Worm (Caenorhabditis elegans) whole organism, young adult: ENCODE measurements around the gene C04A2.15.

Experiments used
- F52B5.7 ChIP-seq: sonication (generic microtip); optimal IDR thresholded peaks from 2 replicates; lab custom pipeline; 2016; ENCODE audit warnings: mild to moderate bottlenecking, missing genetic modification characterization, missing compliant biosample characterization
- aptf-2 ChIP-seq: fragments of 200-800 bp; sonication (Bioruptor generic); conservative IDR thresholded peaks from 2 replicates; pipeline ENCODE4 v1.3.6; 2022; ENCODE audit warnings: missing genetic modification reagents, missing genetic modification characterization, missing compliant biosample characterization
- dpl-1 ChIP-seq: fragments of 150-350 bp; optimal IDR thresholded peaks from 2 replicates; lab custom pipeline; 2014; ENCODE audit warnings: missing biosample characterization, missing genetic modification reagents, missing genetic modification characterization
- efl-1 ChIP-seq: fragments of 150-350 bp; optimal IDR thresholded peaks from 2 replicates; lab custom pipeline; 2014; ENCODE audit warnings: missing biosample characterization, missing genetic modification reagents, missing genetic modification characterization
- lin-54 ChIP-seq: fragments of 200-800 bp; sonication (Bioruptor generic); optimal IDR thresholded peaks from 2 replicates; lab custom pipeline; 2018; ENCODE audit warnings: mild to moderate bottlenecking, missing genetic modification characterization, missing compliant biosample characterization
- madf-3 ChIP-seq: fragments of 200-800 bp; sonication (Bioruptor generic); IDR thresholded peaks from 2 replicates; pipeline ENCODE4 v1.3.6; 2022; ENCODE audit warnings: missing genetic modification reagents, missing genetic modification characterization, missing compliant biosample characterization
- snpc-4 ChIP-seq, 5 experiments: fragments of 150-350 bp in 1 of 5; sonication (generic microtip) in 4 of 5; optimal IDR thresholded peaks; 2 replicates each; lab custom pipeline; 2014 to 2018; ENCODE audit warnings: missing genetic modification characterization in 5 of 5, missing biosample characterization in 3 of 5, antibody characterized with exemption in 2 of 5, mild to moderate bottlenecking in 2 of 5, missing compliant biosample characterization in 2 of 5, missing genotype in 2 of 5, moderate library complexity in 2 of 5, missing genetic modification reagents in 1 of 5
- sptf-2 ChIP-seq: fragments of 200-800 bp; sonication (Bioruptor generic); optimal IDR thresholded peaks from 2 replicates; lab custom pipeline; 2018; ENCODE audit warnings: mild to moderate bottlenecking, missing genetic modification characterization, missing compliant biosample characterization
- unc-130 ChIP-seq: sonication (generic microtip); optimal IDR thresholded peaks from 2 replicates; lab custom pipeline; 2016; ENCODE audit warnings: missing genetic modification reagents, missing genetic modification characterization, missing compliant biosample characterization

DNA sequence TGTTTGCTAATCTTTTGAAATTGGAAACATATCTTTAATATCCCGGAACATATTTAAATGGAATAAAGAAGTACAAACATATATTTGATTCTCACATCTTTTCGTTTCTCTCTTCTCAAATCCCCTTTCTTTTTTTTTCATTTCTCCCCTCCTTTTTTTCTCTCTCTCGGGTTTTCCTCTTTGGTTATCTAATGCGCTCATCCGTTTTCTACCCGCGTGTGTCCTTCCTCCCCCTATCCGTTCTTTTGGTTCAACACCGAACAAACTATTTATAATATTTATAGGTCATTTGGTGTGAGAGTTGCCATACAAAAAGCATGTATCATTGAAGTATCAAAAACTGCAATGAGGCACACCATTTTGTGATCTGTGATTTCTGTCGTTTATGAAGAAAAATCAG is 28.1 kb upstream of the C04A2.15 start:
- TF ChIP-seq madf-3 (GFP tag; lab: Robert Waterston, UW) (no peak), F52B5.7 (no peak), lin-54 (GFP tag; lab: Kevin White, UChicago) (no peak), efl-1 (GFP tag; lab: Kevin White, UChicago) (no peak), snpc-4 (GFP tag; optimal IDR thresholded peaks at IDR 0.05; lab: Kevin White, UChicago) (no peak), snpc-4 (tag; optimal IDR thresholded peaks at IDR 0.05; lab: Kevin White, UChicago) (no peak), sptf-2 (GFP tag; lab: Kevin White, UChicago) (no peak), unc-130 (GFP tag; lab: Kevin White, UChicago) (no peak), dpl-1 (GFP tag; lab: Kevin White, UChicago) (no peak), aptf-2 (GFP tag; lab: Robert Waterston, UW) (no peak)
